Worm (Caenorhabditis elegans): ENCODE measurements around the gene set-13.
A peak's percentile ranks its signal among the peaks of the same experiment; 100 is the strongest.

The set-13 gene

DNA sequence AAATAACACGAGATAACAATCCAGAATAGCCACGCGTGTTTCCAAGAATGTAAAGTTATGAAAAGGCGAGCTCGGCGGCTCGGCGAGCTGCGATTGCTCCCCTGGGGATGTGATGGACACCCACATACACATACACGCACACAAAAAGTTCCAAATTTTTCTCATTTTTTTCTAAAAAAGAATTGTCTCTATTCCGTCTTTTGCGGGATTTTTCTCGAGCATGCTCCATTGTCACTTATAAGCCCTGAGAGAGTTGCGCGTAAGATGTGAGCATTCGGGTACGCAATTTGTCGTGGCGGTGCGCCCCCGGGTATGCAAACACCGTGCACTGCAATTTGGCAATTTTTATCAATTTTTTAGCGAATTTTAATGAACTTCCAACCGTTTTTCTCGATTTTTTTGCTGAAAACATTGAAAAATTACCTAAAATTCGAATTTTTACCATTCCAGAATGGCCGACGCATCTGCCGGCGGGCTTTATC, 29.7 kb upstream of the set-13 start, which contains the start of the genes F08D12.12 and srpa-72:
F08D12.12 (minus strand) TSS at position 51 of the 482 bp plus-strand sequence.
srpa-72 (plus strand) TSS at position 451 of the 482 bp plus-strand sequence.
- TF ChIP-seq sem-4 (tag; optimal IDR thresholded peaks at IDR 0.05) (no peak), nhr-25 (tag; optimal IDR thresholded peaks at IDR 0.05) (no peak), ztf-4 (tag; optimal IDR thresholded peaks at IDR 0.05) (no peak), mdl-1 (tag; optimal IDR thresholded peaks at IDR 0.05) (peak in 1 of 2 experiments; percentile 39), lsy-2 (tag; optimal IDR thresholded peaks at IDR 0.05) (peak; percentile 24 to 60), blmp-1 (tag; optimal IDR thresholded peaks at IDR 0.05; ENCODE audit: insufficient read depth) (no peak), nhr-12 (tag; optimal IDR thresholded peaks at IDR 0.05) (no peak), C34F6.9 (tag; optimal IDR thresholded peaks at IDR 0.05) (peak; percentile 33), ztf-1 (GFP tag; conservative IDR thresholded peaks at IDR 0.05) (no peak), nhr-237 (tag; optimal IDR thresholded peaks at IDR 0.05) (no peak), snpc-4 (tag; optimal IDR thresholded peaks at IDR 0.05) (no peak), ztf-11 (tag; optimal IDR thresholded peaks at IDR 0.05) (no peak), unc-55 (GFP tag; optimal IDR thresholded peaks at IDR 0.05) (peak; percentile 57), nhr-11 (tag; optimal IDR thresholded peaks at IDR 0.05) (no peak), nhr-129 (tag; optimal IDR thresholded peaks at IDR 0.05) (peak; percentile 41), peb-1 (tag; optimal IDR thresholded peaks at IDR 0.05) (no peak), ceh-16 (tag; optimal IDR thresholded peaks at IDR 0.05) (no peak), sma-9 (GFP tag; optimal IDR thresholded peaks at IDR 0.05) (no peak), sma-9 (tag; optimal IDR thresholded peaks at IDR 0.05) (no peak), gmeb-1 (tag; optimal IDR thresholded peaks at IDR 0.05) (no peak), mbf-1 (tag; optimal IDR thresholded peaks at IDR 0.05) (no peak), unc-39 (tag; optimal IDR thresholded peaks at IDR 0.05) (no peak), F13H6.1 (tag; optimal IDR thresholded peaks at IDR 0.05) (peak; percentile 24), alr-1 (tag; optimal IDR thresholded peaks at IDR 0.05) (no peak), ZK546.5 (tag; optimal IDR thresholded peaks at IDR 0.05) (no peak), sma-3 (GFP tag; optimal IDR thresholded peaks at IDR 0.05) (peak; percentile 29), aly-2 (tag; optimal IDR thresholded peaks at IDR 0.05) (no peak), lin-11 (tag; optimal IDR thresholded peaks at IDR 0.05) (peak; percentile 0), mab-5 (tag; optimal IDR thresholded peaks at IDR 0.05) (peak; percentile 7), elt-3 (tag; optimal IDR thresholded peaks at IDR 0.05) (no peak)

DNA sequence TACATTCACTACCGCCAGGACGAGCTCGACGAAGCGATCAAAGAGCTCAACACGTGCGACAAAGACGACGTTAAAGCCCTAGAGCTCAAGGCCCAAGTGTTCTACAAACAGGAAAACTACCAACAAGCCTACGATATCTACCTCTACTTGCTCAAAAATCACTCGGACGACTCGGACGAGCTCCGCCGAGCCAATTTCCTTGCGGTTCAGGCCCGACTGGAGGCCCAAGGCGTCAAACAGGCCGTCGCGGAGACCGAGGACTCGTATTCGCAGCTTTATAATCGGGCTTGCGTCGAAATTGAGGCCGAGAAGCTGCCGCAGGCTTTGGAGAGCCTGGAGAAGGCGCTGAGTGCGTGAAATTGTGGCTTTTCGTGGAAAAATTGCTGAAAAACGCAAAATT, 28.9 kb upstream of the set-13 start:
- TF ChIP-seq nhr-77 (tag; optimal IDR thresholded peaks at IDR 0.05) (no peak), fos-1 (tag; optimal IDR thresholded peaks at IDR 0.05) (no peak), egl-27 (tag; optimal IDR thresholded peaks at IDR 0.05) (no peak), F13H6.1 (tag; optimal IDR thresholded peaks at IDR 0.05) (no peak), ama-1 (optimal IDR thresholded peaks at IDR 0.05) (no peak), ztf-11 (tag; optimal IDR thresholded peaks at IDR 0.05) (no peak), ztf-1 (GFP tag; conservative IDR thresholded peaks at IDR 0.05) (no peak), mdl-1 (tag; optimal IDR thresholded peaks at IDR 0.05) (no peak), elt-1 (tag; optimal IDR thresholded peaks at IDR 0.05) (no peak), nhr-12 (tag; optimal IDR thresholded peaks at IDR 0.05) (no peak), sma-9 (GFP tag; optimal IDR thresholded peaks at IDR 0.05) (no peak), sma-9 (tag; optimal IDR thresholded peaks at IDR 0.05) (no peak), alr-1 (tag; optimal IDR thresholded peaks at IDR 0.05) (no peak), ceh-82 (tag; optimal IDR thresholded peaks at IDR 0.05) (no peak), lsy-2 (tag; optimal IDR thresholded peaks at IDR 0.05) (no peak)

DNA sequence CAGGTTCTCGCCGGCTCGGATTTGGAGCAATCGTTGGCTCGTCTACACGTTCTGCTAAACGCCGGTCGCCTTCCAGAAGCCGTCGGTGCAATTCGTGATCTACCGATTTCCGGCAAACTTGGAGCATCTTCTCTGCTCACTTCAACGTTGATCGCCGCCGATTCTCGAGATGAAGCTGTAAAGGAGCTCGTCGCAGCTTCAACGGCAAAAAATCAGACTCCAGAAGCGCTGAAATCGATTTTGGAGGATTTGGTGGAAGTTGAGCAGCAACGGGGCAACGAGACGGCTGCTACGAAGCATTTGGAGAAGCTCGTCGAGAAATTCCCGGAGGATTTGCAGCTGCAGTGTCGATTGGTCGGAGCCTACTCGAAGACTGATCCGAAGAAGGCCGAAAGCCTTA, 25.1 kb upstream of the set-13 start:
- TF ChIP-seq nhr-21 (tag; optimal IDR thresholded peaks at IDR 0.05) (no peak), mdl-1 (tag; optimal IDR thresholded peaks at IDR 0.05) (no peak), nhr-6 (tag; optimal IDR thresholded peaks at IDR 0.05) (no peak), sem-4 (tag; optimal IDR thresholded peaks at IDR 0.05) (no peak), unc-62 (GFP tag; optimal IDR thresholded peaks at IDR 0.05) (no peak), mbf-1 (tag; optimal IDR thresholded peaks at IDR 0.05) (no peak), nhr-77 (tag; optimal IDR thresholded peaks at IDR 0.05) (no peak), skn-1 (tag; optimal IDR thresholded peaks at IDR 0.05) (no peak), egl-27 (tag; optimal IDR thresholded peaks at IDR 0.05) (no peak)
